Worm (Caenorhabditis elegans) whole organism, midembryonic: ENCODE results near the gene C15C8.6.

Source experiments
- cog-1 ChIP-seq: sonication (generic microtip); optimal IDR thresholded peaks from 2 replicates; lab custom pipeline; 2016; ENCODE audit warnings: missing genetic modification characterization, missing compliant biosample characterization
- flt-1 ChIP-seq: fragments of 200-800 bp; sonication (Bioruptor generic); IDR thresholded peaks from 2 replicates; pipeline ENCODE4 v1.3.6; 2022; ENCODE audit warnings: missing genetic modification characterization, missing compliant biosample characterization
- med-1 ChIP-seq: sonication (generic microtip); optimal IDR thresholded peaks from 2 replicates; lab custom pipeline; 2017; ENCODE audit warnings: missing genetic modification characterization, mild to moderate bottlenecking, missing compliant biosample characterization, antibody characterized with exemption, missing genetic modification reagents; ENCODE audit not compliant: insufficient read depth
- tab-1 ChIP-seq: fragments of 200-800 bp; sonication (Bioruptor generic); IDR thresholded peaks from 2 replicates; pipeline ENCODE4 v1.3.6; 2022; ENCODE audit warnings: missing genetic modification characterization, missing compliant biosample characterization
- ztf-23 ChIP-seq: fragments of 200-800 bp; sonication (Bioruptor generic); IDR thresholded peaks from 2 replicates; pipeline ENCODE4 v1.3.6; 2022; ENCODE audit warnings: missing genetic modification reagents, missing genetic modification characterization, missing compliant biosample characterization
- ztf-29 ChIP-seq: fragments of 200-800 bp; sonication (Bioruptor generic); IDR thresholded peaks from 2 replicates; pipeline ENCODE4 v1.3.6; 2022; ENCODE audit warnings: missing genetic modification reagents, missing genetic modification characterization, missing compliant biosample characterization

DNA sequence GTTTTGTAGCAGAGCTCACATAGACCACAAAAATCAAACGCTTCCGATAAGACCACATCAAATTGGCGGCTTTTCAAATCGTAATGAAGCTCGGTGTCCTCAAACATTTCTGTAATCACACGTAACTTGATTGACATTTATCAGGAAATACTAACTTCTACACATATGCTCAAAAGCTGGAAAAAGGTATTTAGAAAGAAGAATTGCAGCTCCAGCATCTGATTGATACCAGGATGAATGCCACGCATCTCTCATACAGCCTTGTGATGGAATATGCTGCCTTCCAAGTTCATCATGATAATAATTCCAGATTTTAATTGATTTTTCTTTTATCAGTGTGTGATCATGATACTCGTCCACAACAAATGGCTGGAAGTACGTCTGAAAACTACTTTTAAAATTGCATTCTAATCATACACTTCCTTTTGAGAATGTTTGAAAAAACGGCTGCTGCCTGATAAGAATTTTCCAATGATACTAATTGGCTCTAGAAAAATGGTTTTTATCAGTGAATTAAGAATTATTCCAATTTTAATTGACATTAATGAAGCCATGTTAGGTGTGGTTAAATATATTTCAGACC is 45.7 kb upstream of the C15C8.6 start:
- TF ChIP-seq cog-1 (tag; lab: Kevin White, UChicago) (no peak), ztf-23 (GFP tag; lab: Robert Waterston, UW) (no peak), med-1 (GFP tag; lab: Kevin White, UChicago) (no peak), flt-1 (GFP tag; lab: Robert Waterston, UW) (no peak), tab-1 (GFP tag; lab: Robert Waterston, UW) (no peak), ztf-29 (GFP tag; lab: Robert Waterston, UW) (no peak)
